Worm (Caenorhabditis elegans) whole organism, L1 larva: ENCODE data around the gene F54F7.2.

Source experiments
- C34B4.2 ChIP-seq: sonication (generic microtip); optimal IDR thresholded peaks from 2 replicates; lab custom pipeline; 2017; ENCODE audit warnings: mild to moderate bottlenecking, missing genetic modification characterization, missing compliant biosample characterization
- Y116A8C.19 ChIP-seq: sonication (generic microtip); optimal IDR thresholded peaks from 2 replicates; lab custom pipeline; 2016; ENCODE audit warnings: missing compliant biosample characterization, missing genetic modification characterization, borderline replicate concordance
- blmp-1 ChIP-seq: fragments of 150-350 bp; optimal IDR thresholded peaks from 2 replicates; lab custom pipeline; 2014; ENCODE audit warnings: missing biosample characterization, missing genetic modification characterization
- ceh-8 ChIP-seq: fragments of 200-800 bp; sonication (Bioruptor generic); optimal IDR thresholded peaks from 2 replicates; lab custom pipeline; 2018; ENCODE audit warnings: mild to moderate bottlenecking, missing genetic modification characterization, moderate library complexity, missing compliant biosample characterization
- ceh-82 ChIP-seq, 3 experiments: fragments of 150-350 bp in 1 of 3; sonication (generic microtip) in 2 of 3; optimal IDR thresholded peaks; 2 replicates each; lab custom pipeline; 2014 to 2017; ENCODE audit warnings: missing biosample characterization in 3 of 3, missing genetic modification characterization in 3 of 3
- ceh-88 ChIP-seq: fragments of 200-800 bp; sonication (Bioruptor generic); IDR thresholded peaks from 2 replicates; pipeline ENCODE4 v1.3.6; 2022; ENCODE audit warnings: missing genetic modification characterization, missing compliant biosample characterization
- ceh-90 ChIP-seq: sonication (generic microtip); optimal IDR thresholded peaks from 2 replicates; lab custom pipeline; 2016; ENCODE audit warnings: missing genetic modification characterization, missing compliant biosample characterization
- ces-1 ChIP-seq: fragments of 150-350 bp; optimal IDR thresholded peaks from 2 replicates; lab custom pipeline; 2014; ENCODE audit warnings: missing biosample characterization, missing genetic modification reagents, missing genetic modification characterization
- dpl-1 ChIP-seq, 3 experiments: fragments of 150-350 bp in 2 of 3; sonication (generic microtip) in 1 of 3; optimal IDR thresholded peaks; 2 replicates each; lab custom pipeline; 2014 to 2017; ENCODE audit warnings: missing biosample characterization in 3 of 3, missing genetic modification characterization in 3 of 3, missing genetic modification reagents in 3 of 3
- efl-1 ChIP-seq, 4 experiments: fragments of 150-350 bp; optimal IDR thresholded peaks in 3 of 4; peaks in 1 of 4; 1 replicate in 1 of 4; 2 replicates in 3 of 4; lab custom pipeline; 2014; ENCODE audit warnings: missing biosample characterization in 2 of 4, missing genetic modification characterization in 2 of 4, missing genetic modification reagents in 2 of 4
- efl-3 ChIP-seq: fragments of 200-800 bp; sonication (Bioruptor generic); optimal IDR thresholded peaks from 2 replicates; lab custom pipeline; 2018; ENCODE audit warnings: mild to moderate bottlenecking, missing genetic modification characterization, missing compliant biosample characterization
- fkh-10 ChIP-seq: sonication (generic microtip); optimal IDR thresholded peaks from 2 replicates; lab custom pipeline; 2017; ENCODE audit warnings: missing biosample characterization, missing genetic modification reagents, missing genetic modification characterization
- fkh-4 ChIP-seq: sonication (generic microtip); optimal IDR thresholded peaks from 2 replicates; lab custom pipeline; 2016; ENCODE audit warnings: missing compliant biosample characterization, missing genetic modification characterization, borderline replicate concordance
- fkh-8 ChIP-seq: sonication (generic microtip); optimal IDR thresholded peaks from 2 replicates; lab custom pipeline; 2016; ENCODE audit warnings: mild to moderate bottlenecking, missing genetic modification characterization, missing compliant biosample characterization
- fos-1 ChIP-seq: fragments of 150-350 bp; optimal IDR thresholded peaks from 2 replicates; lab custom pipeline; 2014; ENCODE audit warnings: missing biosample characterization, missing genetic modification characterization
- grh-1 ChIP-seq: fragments of 200-800 bp; sonication (Bioruptor generic); IDR thresholded peaks from 2 replicates; pipeline ENCODE4 v1.3.6; 2022; ENCODE audit warnings: missing genetic modification reagents, missing genetic modification characterization, missing compliant biosample characterization
- hlh-17 ChIP-seq: fragments of 200-800 bp; sonication (Bioruptor generic); optimal IDR thresholded peaks from 2 replicates; lab custom pipeline; 2018; ENCODE audit warnings: missing genetic modification characterization, mild to moderate bottlenecking, missing compliant biosample characterization, moderate library complexity, borderline replicate concordance
- isw-1 ChIP-seq: fragments of 200-800 bp; sonication (Bioruptor generic); IDR thresholded peaks from 2 replicates; pipeline ENCODE4 v1.3.6; 2022; ENCODE audit warnings: missing genetic modification characterization, missing compliant biosample characterization
- jun-1 ChIP-seq: fragments of 150-350 bp; optimal IDR thresholded peaks from 2 replicates; lab custom pipeline; 2014; ENCODE audit warnings: missing biosample characterization, missing genetic modification reagents, missing genetic modification characterization
- lin-14 ChIP-seq: fragments of 200-800 bp; sonication (Bioruptor generic); optimal IDR thresholded peaks from 2 replicates; lab custom pipeline; 2018; ENCODE audit warnings: mild to moderate bottlenecking, missing genetic modification characterization, moderate library complexity, missing compliant biosample characterization
- lin-35 ChIP-seq, 2 experiments: fragments of 150-350 bp; optimal IDR thresholded peaks; 2 replicates each; lab custom pipeline; 2014; ENCODE audit warnings: missing biosample characterization in 2 of 2, missing genetic modification characterization in 2 of 2, missing genetic modification reagents in 2 of 2
- lir-3 ChIP-seq: sonication (generic microtip); optimal IDR thresholded peaks from 2 replicates; lab custom pipeline; 2016; ENCODE audit warnings: mild to moderate bottlenecking, missing genetic modification characterization, moderate library complexity, missing compliant biosample characterization; ENCODE audit not compliant: poor library complexity
- lsy-2 ChIP-seq, 2 experiments: fragments of 150-350 bp; optimal IDR thresholded peaks; 2 replicates each; lab custom pipeline; 2014; ENCODE audit warnings: missing biosample characterization in 2 of 2, missing genetic modification characterization in 2 of 2
- mab-9 ChIP-seq: fragments of 200-800 bp; sonication (Bioruptor generic); IDR thresholded peaks from 2 replicates; pipeline ENCODE4 v1.3.6; 2022; ENCODE audit warnings: missing genetic modification reagents, missing genetic modification characterization, missing compliant biosample characterization
- mep-1 ChIP-seq: fragments of 150-350 bp; optimal IDR thresholded peaks from 2 replicates; lab custom pipeline; 2014; ENCODE audit warnings: missing biosample characterization, missing genetic modification characterization
- nhr-11 ChIP-seq: fragments of 150-350 bp; optimal IDR thresholded peaks from 2 replicates; lab custom pipeline; 2014; ENCODE audit warnings: missing biosample characterization, missing genetic modification characterization
- nhr-20 ChIP-seq: sonication (generic microtip); optimal IDR thresholded peaks from 2 replicates; lab custom pipeline; 2016; ENCODE audit warnings: mild to moderate bottlenecking, missing genetic modification characterization, missing compliant biosample characterization
- nhr-237 ChIP-seq: fragments of 150-350 bp; optimal IDR thresholded peaks from 2 replicates; lab custom pipeline; 2014; ENCODE audit warnings: missing biosample characterization, missing genetic modification characterization
- nhr-71 ChIP-seq: sonication (generic microtip); optimal IDR thresholded peaks from 2 replicates; lab custom pipeline; 2016; ENCODE audit warnings: mild to moderate bottlenecking, missing genetic modification characterization, moderate library complexity, missing compliant biosample characterization
- nhr-76 ChIP-seq: sonication (generic microtip); optimal IDR thresholded peaks from 2 replicates; lab custom pipeline; 2017; ENCODE audit warnings: missing biosample characterization, missing genetic modification characterization
- nhr-85 ChIP-seq: sonication (generic microtip); peaks from one replicate; lab custom pipeline; 2016; ENCODE audit warnings: missing genetic modification characterization, inconsistent platforms, missing compliant biosample characterization
- pag-3 ChIP-seq: sonication (generic microtip); optimal IDR thresholded peaks from 2 replicates; lab custom pipeline; 2017; ENCODE audit warnings: missing genetic modification characterization, mild to moderate bottlenecking, missing compliant biosample characterization, antibody characterized with exemption, borderline replicate concordance; ENCODE audit not compliant: insufficient read depth
- pax-3 ChIP-seq: fragments of 200-800 bp; sonication (Bioruptor generic); optimal IDR thresholded peaks from 2 replicates; lab custom pipeline; 2018; ENCODE audit warnings: mild to moderate bottlenecking, missing genetic modification characterization, moderate library complexity, missing compliant biosample characterization
- rnt-1 ChIP-seq: sonication (generic microtip); optimal IDR thresholded peaks from 2 replicates; lab custom pipeline; 2016; ENCODE audit warnings: mild to moderate bottlenecking, missing genetic modification characterization, moderate library complexity, missing compliant biosample characterization
- snu-23 ChIP-seq: sonication (generic microtip); optimal IDR thresholded peaks from 2 replicates; lab custom pipeline; 2016; ENCODE audit warnings: missing genetic modification characterization, missing compliant biosample characterization
- sox-4 ChIP-seq: sonication (generic microtip); optimal IDR thresholded peaks from 2 replicates; lab custom pipeline; 2016; ENCODE audit warnings: missing genetic modification characterization, missing compliant biosample characterization
- sptf-1 ChIP-seq: fragments of 150-350 bp; optimal IDR thresholded peaks from 2 replicates; lab custom pipeline; 2014; ENCODE audit warnings: missing biosample characterization, missing genetic modification characterization
- sup-37 ChIP-seq: fragments of 200-800 bp; sonication (Bioruptor generic); optimal IDR thresholded peaks from 2 replicates; lab custom pipeline; 2018; ENCODE audit warnings: mild to moderate bottlenecking, missing genetic modification characterization, missing compliant biosample characterization
- swsn-7 ChIP-seq: sonication (generic microtip); optimal IDR thresholded peaks from 2 replicates; lab custom pipeline; 2016; ENCODE audit warnings: missing genetic modification characterization, missing compliant biosample characterization
- tlp-1 ChIP-seq: fragments of 150-350 bp; optimal IDR thresholded peaks from 2 replicates; lab custom pipeline; 2014; ENCODE audit warnings: missing biosample characterization, missing genetic modification characterization
- unc-130 ChIP-seq: fragments of 150-350 bp; optimal IDR thresholded peaks from 2 replicates; lab custom pipeline; 2017; ENCODE audit warnings: missing biosample characterization, missing genetic modification characterization, inconsistent platforms
- unc-62 ChIP-seq: fragments of 150-350 bp; optimal IDR thresholded peaks from 2 replicates; lab custom pipeline; 2014; ENCODE audit warnings: missing biosample characterization, missing genetic modification reagents, missing genetic modification characterization
- unc-86 ChIP-seq: sonication (generic microtip); optimal IDR thresholded peaks from 2 replicates; lab custom pipeline; 2016; ENCODE audit warnings: missing genetic modification characterization, missing compliant biosample characterization
- unc-98 ChIP-seq: fragments of 200-800 bp; sonication (Bioruptor generic); IDR thresholded peaks from 2 replicates; pipeline ENCODE4 v1.3.6; 2022; ENCODE audit warnings: missing genetic modification characterization, missing compliant biosample characterization
- xbp-1 ChIP-seq: sonication (generic microtip); optimal IDR thresholded peaks from 2 replicates; lab custom pipeline; 2016; ENCODE audit warnings: missing genetic modification characterization, missing compliant biosample characterization
- zag-1 ChIP-seq: fragments of 150-350 bp; optimal IDR thresholded peaks from 2 replicates; lab custom pipeline; 2014; ENCODE audit warnings: missing biosample characterization, missing genetic modification characterization
- zip-4 ChIP-seq: fragments of 200-800 bp; sonication (Bioruptor generic); optimal IDR thresholded peaks from 2 replicates; lab custom pipeline; 2018; ENCODE audit warnings: mild to moderate bottlenecking, missing genetic modification characterization, moderate library complexity, missing compliant biosample characterization

F54F7.2 gene

DNA sequence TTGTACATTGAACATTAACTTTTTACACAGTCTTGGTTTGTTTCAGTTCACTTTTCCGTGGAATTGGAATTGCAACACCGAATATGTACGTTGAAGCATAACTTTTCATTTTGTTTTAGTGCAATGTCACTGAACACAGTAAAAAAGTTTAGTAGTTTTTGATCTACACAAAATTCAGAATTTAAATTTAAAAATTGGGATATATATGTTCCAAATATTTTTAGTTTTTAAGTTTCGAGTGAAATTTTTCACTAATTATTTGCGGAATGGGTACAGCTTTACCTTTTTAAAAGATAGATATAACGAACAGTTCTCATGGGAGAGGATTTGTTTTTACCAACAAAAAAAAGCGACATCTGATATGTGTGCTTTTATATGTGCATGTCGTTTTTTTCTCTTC, 26.6 kb upstream of the F54F7.2 start:
- TF ChIP-seq ces-1 (GFP tag; lab: Kevin White, UChicago) (no peak), nhr-237 (tag; lab: Kevin White, UChicago) (no peak), Y116A8C.19 (tag; lab: Kevin White, UChicago) (no peak), unc-130 (tag; lab: Kevin White, UChicago) (no peak)

DNA sequence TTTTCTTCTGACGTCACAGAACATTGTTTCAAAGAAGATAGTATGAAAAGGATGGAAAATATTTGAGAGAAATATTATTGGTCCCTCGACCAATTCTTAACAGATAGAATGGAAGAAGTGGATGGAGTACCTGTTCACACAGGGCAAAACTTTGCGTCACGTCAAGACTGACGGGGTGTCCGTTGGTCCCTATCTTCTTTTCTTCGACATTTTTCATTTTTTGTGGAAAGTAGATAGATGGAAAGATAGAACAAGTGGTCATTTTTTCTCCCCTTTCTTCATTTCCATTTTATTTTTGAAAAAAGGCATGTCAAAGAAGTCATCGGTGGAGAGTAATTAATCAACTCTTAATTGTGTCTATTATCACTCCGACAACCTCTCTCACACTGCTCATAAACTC, 24.8 kb upstream of the F54F7.2 start:
- TF ChIP-seq lin-14 (GFP tag; lab: Kevin White, UChicago) (peak; percentile 75), sptf-1 (tag; lab: Kevin White, UChicago) (no peak), fkh-4 (tag; lab: Kevin White, UChicago) (no peak), fos-1 (no peak), lsy-2 (tag; optimal IDR thresholded peaks at IDR 0.05; lab: Kevin White, UChicago) (no peak), fkh-10 (no peak), ceh-8 (GFP tag; lab: Kevin White, UChicago) (no peak), unc-62 (no peak), blmp-1 (no peak), ceh-88 (no peak), zip-4 (GFP tag; lab: Kevin White, UChicago) (no peak), pax-3 (tag; lab: Kevin White, UChicago) (no peak), unc-98 (GFP tag; lab: Robert Waterston, UW) (no peak), dpl-1 (GFP tag; optimal IDR thresholded peaks at IDR 0.05; lab: Kevin White, UChicago) (no peak), snu-23 (peak; percentile 1), swsn-7 (no peak), efl-3 (GFP tag; lab: Kevin White, UChicago) (no peak), sup-37 (no peak), xbp-1 (tag; lab: Kevin White, UChicago) (no peak), grh-1 (GFP tag; lab: Robert Waterston, UW) (no peak), lir-3 (tag; lab: Kevin White, UChicago) (no peak), nhr-71 (tag; lab: Kevin White, UChicago) (peak; percentile 66), nhr-76 (tag; lab: Kevin White, UChicago) (no peak), unc-86 (tag; lab: Kevin White, UChicago) (no peak), rnt-1 (tag; lab: Kevin White, UChicago) (peak; percentile 25), efl-1 (optimal IDR thresholded peaks at IDR 0.05; lab: Kevin White, UChicago) (no peak), efl-1 (GFP tag; optimal IDR thresholded peaks at IDR 0.05 in 1 of 2; lab: Kevin White, UChicago) (no peak), ceh-90 (tag; lab: Kevin White, UChicago) (no peak), C34B4.2 (tag; lab: Kevin White, UChicago) (no peak), jun-1 (tag; lab: Kevin White, UChicago) (no peak), isw-1 (no peak), unc-130 (tag; lab: Kevin White, UChicago) (peak; percentile 4), nhr-85 (tag; lab: Kevin White, UChicago) (no peak), mep-1 (tag; lab: Kevin White, UChicago) (no peak), hlh-17 (no peak), lin-35 (GFP tag; optimal IDR thresholded peaks at IDR 0.05; lab: Kevin White, UChicago) (no peak), zag-1 (tag; lab: Kevin White, UChicago) (no peak), mab-9 (GFP tag; lab: Robert Waterston, UW) (no peak), fkh-8 (tag; lab: Kevin White, UChicago) (no peak), sox-4 (tag; lab: Kevin White, UChicago) (no peak), tlp-1 (tag; lab: Kevin White, UChicago) (no peak), pag-3 (tag; lab: Kevin White, UChicago) (no peak), nhr-20 (tag; lab: Kevin White, UChicago) (no peak), ceh-82 (tag; optimal IDR thresholded peaks at IDR 0.05; lab: Kevin White, UChicago) (no peak), nhr-11 (no peak)
